Worm (Caenorhabditis elegans) whole organism, mixed stage, embryonic: ENCODE measurements around the gene arrd-14.

Source experiments
- M03D4.4 ChIP-seq: sonication (generic microtip); optimal IDR thresholded peaks from 2 replicates; lab custom pipeline; 2017; ENCODE audit warnings: mild to moderate bottlenecking, missing genetic modification characterization, missing compliant biosample characterization
- bed-3 ChIP-seq: fragments of 200-800 bp; sonication (Bioruptor generic); optimal IDR thresholded peaks from 3 replicates; lab custom pipeline; 2018; ENCODE audit warnings: mild to moderate bottlenecking, missing genetic modification characterization, moderate library complexity, missing compliant biosample characterization
- blmp-1 ChIP-seq: fragments of 150-350 bp; optimal IDR thresholded peaks from 2 replicates; lab custom pipeline; 2014; ENCODE audit warnings: missing biosample characterization, missing genetic modification characterization
- ceh-39 ChIP-seq: fragments of 150-350 bp; optimal IDR thresholded peaks from 2 replicates; lab custom pipeline; 2014; ENCODE audit warnings: missing biosample characterization, missing genetic modification characterization
- ceh-43 ChIP-seq: fragments of 200-800 bp; sonication (Bioruptor generic); optimal IDR thresholded peaks from 2 replicates; lab custom pipeline; 2018; ENCODE audit warnings: mild to moderate bottlenecking, missing genetic modification characterization, moderate library complexity, missing compliant biosample characterization
- ceh-83 ChIP-seq: fragments of 200-800 bp; sonication (Bioruptor generic); optimal IDR thresholded peaks from 2 replicates; lab custom pipeline; 2018; ENCODE audit warnings: mild to moderate bottlenecking, missing genetic modification characterization, missing compliant biosample characterization
- ces-1 ChIP-seq: fragments of 150-350 bp; optimal IDR thresholded peaks from 2 replicates; lab custom pipeline; 2014; ENCODE audit warnings: missing biosample characterization, missing genetic modification reagents, missing genetic modification characterization
- cnd-1 ChIP-seq: fragments of 200-800 bp; sonication (Bioruptor generic); optimal IDR thresholded peaks from 2 replicates; lab custom pipeline; 2018; ENCODE audit warnings: mild to moderate bottlenecking, missing genetic modification characterization, missing compliant biosample characterization
- drap-1 ChIP-seq: fragments of 200-800 bp; sonication (Bioruptor generic); optimal IDR thresholded peaks from 3 replicates; lab custom pipeline; 2018; ENCODE audit warnings: mild to moderate bottlenecking, missing genetic modification characterization, missing compliant biosample characterization
- elt-1 ChIP-seq: sonication (generic microtip); optimal IDR thresholded peaks from 2 replicates; lab custom pipeline; 2017; ENCODE audit warnings: missing genetic modification characterization, mild to moderate bottlenecking, missing compliant biosample characterization, antibody characterized with exemption, moderate library complexity, borderline replicate concordance; ENCODE audit not compliant: insufficient read depth
- elt-3 ChIP-seq: fragments of 150-350 bp; optimal IDR thresholded peaks from 2 replicates; lab custom pipeline; 2014; ENCODE audit warnings: missing biosample characterization, missing genetic modification characterization
- flh-1 ChIP-seq: fragments of 200-800 bp; sonication (Bioruptor generic); optimal IDR thresholded peaks from 2 replicates; lab custom pipeline; 2018; ENCODE audit warnings: mild to moderate bottlenecking, missing genetic modification characterization, moderate library complexity, missing compliant biosample characterization
- ham-2 ChIP-seq: fragments of 200-800 bp; sonication (Bioruptor generic); optimal IDR thresholded peaks from 2 replicates; lab custom pipeline; 2018; ENCODE audit warnings: mild to moderate bottlenecking, missing genetic modification characterization, missing compliant biosample characterization
- hlh-1 ChIP-seq: fragments of 150-350 bp; optimal IDR thresholded peaks from 2 replicates; lab custom pipeline; 2014; ENCODE audit warnings: missing biosample characterization, missing genetic modification reagents, missing genetic modification characterization
- lin-13 ChIP-seq: fragments of 150-350 bp; optimal IDR thresholded peaks from 2 replicates; lab custom pipeline; 2014; ENCODE audit warnings: missing biosample characterization, missing genetic modification characterization
- lin-32 ChIP-seq: fragments of 200-800 bp; sonication (Bioruptor generic); optimal IDR thresholded peaks from 2 replicates; lab custom pipeline; 2018; ENCODE audit warnings: mild to moderate bottlenecking, missing genetic modification characterization, missing compliant biosample characterization
- lsy-2 ChIP-seq: fragments of 150-350 bp; optimal IDR thresholded peaks from 2 replicates; lab custom pipeline; 2014; ENCODE audit warnings: missing biosample characterization, missing genetic modification characterization
- mep-1 ChIP-seq: fragments of 150-350 bp; optimal IDR thresholded peaks from 2 replicates; lab custom pipeline; 2017; ENCODE audit warnings: missing biosample characterization, missing genetic modification reagents, missing genetic modification characterization, inconsistent platforms
- mls-2 ChIP-seq: sonication (generic microtip); optimal IDR thresholded peaks from 2 replicates; lab custom pipeline; 2016; ENCODE audit warnings: mild to moderate bottlenecking, missing genetic modification characterization, moderate library complexity, missing compliant biosample characterization
- nhr-12 ChIP-seq: fragments of 150-350 bp; optimal IDR thresholded peaks from 2 replicates; lab custom pipeline; 2014; ENCODE audit warnings: missing biosample characterization, missing genetic modification characterization
- nhr-2 ChIP-seq: fragments of 150-350 bp; optimal IDR thresholded peaks from 2 replicates; lab custom pipeline; 2014; ENCODE audit warnings: missing biosample characterization, missing genetic modification characterization
- nhr-237 ChIP-seq: fragments of 150-350 bp; optimal IDR thresholded peaks from 2 replicates; lab custom pipeline; 2014; ENCODE audit warnings: missing biosample characterization, missing genetic modification characterization
- nhr-28 ChIP-seq: fragments of 150-350 bp; optimal IDR thresholded peaks from 2 replicates; lab custom pipeline; 2014; ENCODE audit warnings: missing biosample characterization, missing genetic modification characterization
- nhr-76 ChIP-seq: sonication (generic microtip); optimal IDR thresholded peaks from 2 replicates; lab custom pipeline; 2017; ENCODE audit warnings: missing biosample characterization, missing genetic modification characterization
- pha-4 ChIP-seq: fragments of 150-350 bp; optimal IDR thresholded peaks from 2 replicates; lab custom pipeline; 2018; ENCODE audit warnings: missing biosample characterization, missing genetic modification reagents, missing genetic modification characterization
- sem-2 ChIP-seq: fragments of 200-800 bp; sonication (Bioruptor generic); optimal IDR thresholded peaks from 2 replicates; lab custom pipeline; 2018; ENCODE audit warnings: mild to moderate bottlenecking, missing genetic modification characterization, missing compliant biosample characterization
- snpc-4 ChIP-seq: fragments of 150-350 bp; optimal IDR thresholded peaks from 2 replicates; lab custom pipeline; 2014; ENCODE audit warnings: missing biosample characterization, missing genetic modification characterization
- sptf-1 ChIP-seq: sonication (generic microtip); optimal IDR thresholded peaks from 2 replicates; lab custom pipeline; 2017; ENCODE audit warnings: mild to moderate bottlenecking, missing genetic modification characterization, moderate library complexity, missing compliant biosample characterization
- tbx-8 ChIP-seq: fragments of 200-800 bp; sonication (Bioruptor generic); optimal IDR thresholded peaks from 2 replicates; lab custom pipeline; 2018; ENCODE audit warnings: mild to moderate bottlenecking, missing genetic modification characterization, moderate library complexity, missing compliant biosample characterization
- unc-120 ChIP-seq: sonication (generic microtip); optimal IDR thresholded peaks from 2 replicates; lab custom pipeline; 2017; ENCODE audit warnings: missing genetic modification characterization, missing compliant biosample characterization; ENCODE audit not compliant: poor library complexity, severe bottlenecking
- unc-39 ChIP-seq: fragments of 150-350 bp; optimal IDR thresholded peaks from 2 replicates; lab custom pipeline; 2014; ENCODE audit warnings: missing biosample characterization, missing genetic modification characterization
- unc-62 ChIP-seq: fragments of 150-350 bp; optimal IDR thresholded peaks from 2 replicates; lab custom pipeline; 2014; ENCODE audit warnings: missing biosample characterization, missing genetic modification reagents, missing genetic modification characterization
- zip-8 ChIP-seq: fragments of 150-350 bp; optimal IDR thresholded peaks from 2 replicates; lab custom pipeline; 2014; ENCODE audit warnings: missing biosample characterization, missing genetic modification characterization
- ztf-11 ChIP-seq: fragments of 150-350 bp; optimal IDR thresholded peaks from 2 replicates; lab custom pipeline; 2014; ENCODE audit warnings: missing biosample characterization, missing genetic modification characterization

Gene arrd-14

ce11 chrII:13752016-13752415 is at the start of gene arrd-14:
arrd-14 (plus strand) TSS chrII:13752316.
- TF ChIP-seq lsy-2 (tag; lab: Kevin White, UChicago) (no peak), nhr-28 (tag; lab: Kevin White, UChicago) (no peak), ham-2 (GFP tag; lab: Kevin White, UChicago) (no peak), sptf-1 (tag; lab: Kevin White, UChicago) (no peak), ceh-39 (no peak), bed-3 (GFP tag; lab: Kevin White, UChicago) (no peak), nhr-237 (tag; lab: Kevin White, UChicago) (no peak), nhr-76 (tag; lab: Kevin White, UChicago) (no peak), mep-1 (tag; lab: Kevin White, UChicago) (no peak), nhr-2 (no peak), tbx-8 (GFP tag; lab: Kevin White, UChicago) (no peak), unc-39 (tag; lab: Kevin White, UChicago) (no peak), hlh-1 (tag; lab: Kevin White, UChicago) (no peak), drap-1 (no peak), pha-4 (tag; lab: Kevin White, UChicago) (no peak)

- TF ChIP-seq hlh-1 (tag; lab: Kevin White, UChicago): no peak
- no peak for TF ChIP-seq lin-32 (GFP tag; lab: Kevin White, UChicago)
- no peak for TF ChIP-seq elt-1 (tag; lab: Kevin White, UChicago)
- no peak for TF ChIP-seq ceh-43 (GFP tag; lab: Kevin White, UChicago)
- TF ChIP-seq pha-4 (tag; lab: Kevin White, UChicago): no peak
- no peak for TF ChIP-seq elt-3 (tag; lab: Kevin White, UChicago)
- no peak for TF ChIP-seq M03D4.4 (tag; lab: Kevin White, UChicago)
Observed at ce11 chrII:13711493-13712055, 40.5 kb upstream of the arrd-14 start.

DNA sequence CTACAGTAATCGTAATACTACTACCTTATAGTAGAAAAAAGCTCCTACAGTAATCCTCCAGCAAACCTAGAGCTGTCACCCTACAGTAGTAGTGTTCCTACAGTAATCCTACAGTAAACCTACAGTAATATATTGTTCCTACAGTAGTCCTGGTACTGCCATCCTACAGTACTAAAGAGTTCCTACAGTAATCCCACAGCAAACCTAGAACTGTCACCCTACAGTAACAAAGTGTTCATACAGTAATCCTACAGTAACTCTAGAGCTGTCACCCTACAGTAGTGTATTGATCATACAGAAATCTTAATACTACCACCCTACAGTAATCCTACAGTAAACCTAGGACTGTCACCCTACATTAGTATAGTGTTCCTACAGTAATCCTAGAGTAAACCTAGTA is 38.9 kb upstream of the arrd-14 start:
- no peak for TF ChIP-seq nhr-12 (tag; lab: Kevin White, UChicago)
- TF ChIP-seq nhr-76 (tag; lab: Kevin White, UChicago): no peak
- TF ChIP-seq blmp-1 (tag; lab: Kevin White, UChicago): no peak
- TF ChIP-seq ceh-43 (GFP tag; lab: Kevin White, UChicago): no peak
- TF ChIP-seq elt-3 (tag; lab: Kevin White, UChicago): no peak
- no peak for TF ChIP-seq flh-1 (GFP tag; lab: Kevin White, UChicago)
- no peak for TF ChIP-seq cnd-1
- no peak for TF ChIP-seq mls-2 (tag; lab: Kevin White, UChicago)
- TF ChIP-seq unc-120 (tag; lab: Kevin White, UChicago): no peak
- no peak for TF ChIP-seq bed-3 (GFP tag; lab: Kevin White, UChicago)
- no peak for TF ChIP-seq ces-1 (GFP tag; lab: Kevin White, UChicago)
- TF ChIP-seq M03D4.4 (tag; lab: Kevin White, UChicago): no peak
- TF ChIP-seq mep-1 (tag; lab: Kevin White, UChicago): no peak
- TF ChIP-seq, all 35 proteins: peak for 0

- TF ChIP-seq snpc-4 (tag; lab: Kevin White, UChicago): no peak
- peak; percentile 51 for TF ChIP-seq sptf-1 (tag; lab: Kevin White, UChicago)
Observed at ce11 chrII:13715333-13715732, 36.8 kb upstream of the arrd-14 start.

DNA sequence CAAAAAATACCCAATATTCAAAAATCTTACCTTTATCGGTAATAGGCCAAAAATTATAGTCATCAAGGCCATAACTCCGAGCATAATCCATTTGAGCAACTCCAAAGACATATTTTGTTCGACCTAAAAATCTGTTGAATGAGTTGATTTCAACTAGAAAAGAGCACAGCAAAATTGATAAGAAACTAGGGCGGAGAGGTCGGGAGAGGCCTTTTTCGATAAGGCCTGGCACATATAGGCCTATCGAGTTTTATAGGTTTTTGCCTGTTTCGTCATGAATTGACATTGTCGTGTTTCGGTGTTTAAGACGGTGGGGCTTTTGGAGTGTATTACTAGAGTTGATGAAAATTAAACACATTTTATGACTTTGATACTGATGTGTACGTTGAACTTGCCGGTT is 36.4 kb upstream of the arrd-14 start, which contains the start of gene zipt-2.3:
TSS of gene zipt-2.3 (minus strand) at position 147 of the 400 bp plus-strand sequence.
- TF ChIP-seq flh-1 (GFP tag; lab: Kevin White, UChicago): no peak
- TF ChIP-seq ceh-83: no peak
- TF ChIP-seq ces-1 (GFP tag; lab: Kevin White, UChicago): no peak
- no peak for TF ChIP-seq lin-32 (GFP tag; lab: Kevin White, UChicago)
- no peak for TF ChIP-seq sem-2 (GFP tag; lab: Kevin White, UChicago)
- no peak for TF ChIP-seq nhr-12 (tag; lab: Kevin White, UChicago)
- TF ChIP-seq ztf-11 (tag; lab: Kevin White, UChicago): no peak
- no peak for TF ChIP-seq unc-39 (tag; lab: Kevin White, UChicago)
- no peak for TF ChIP-seq pha-4 (tag; lab: Kevin White, UChicago)
- no peak for TF ChIP-seq ham-2 (GFP tag; lab: Kevin White, UChicago)
- TF ChIP-seq lin-13: no peak
- TF ChIP-seq unc-120 (tag; lab: Kevin White, UChicago): no peak
- no peak for TF ChIP-seq ceh-43 (GFP tag; lab: Kevin White, UChicago)
- TF ChIP-seq unc-62 (GFP tag; lab: Kevin White, UChicago): no peak
- TF ChIP-seq lsy-2 (tag; lab: Kevin White, UChicago): no peak
- no peak for TF ChIP-seq elt-1 (tag; lab: Kevin White, UChicago)
- TF ChIP-seq drap-1: no peak
- no peak for TF ChIP-seq ceh-39
- TF ChIP-seq zip-8 (tag; lab: Kevin White, UChicago): no peak
- TF ChIP-seq tbx-8 (GFP tag; lab: Kevin White, UChicago): no peak
